Fruit fly (Drosophila melanogaster): Measurements from ENCODE around the gene CG3999.

CG3999 gene

DNA sequence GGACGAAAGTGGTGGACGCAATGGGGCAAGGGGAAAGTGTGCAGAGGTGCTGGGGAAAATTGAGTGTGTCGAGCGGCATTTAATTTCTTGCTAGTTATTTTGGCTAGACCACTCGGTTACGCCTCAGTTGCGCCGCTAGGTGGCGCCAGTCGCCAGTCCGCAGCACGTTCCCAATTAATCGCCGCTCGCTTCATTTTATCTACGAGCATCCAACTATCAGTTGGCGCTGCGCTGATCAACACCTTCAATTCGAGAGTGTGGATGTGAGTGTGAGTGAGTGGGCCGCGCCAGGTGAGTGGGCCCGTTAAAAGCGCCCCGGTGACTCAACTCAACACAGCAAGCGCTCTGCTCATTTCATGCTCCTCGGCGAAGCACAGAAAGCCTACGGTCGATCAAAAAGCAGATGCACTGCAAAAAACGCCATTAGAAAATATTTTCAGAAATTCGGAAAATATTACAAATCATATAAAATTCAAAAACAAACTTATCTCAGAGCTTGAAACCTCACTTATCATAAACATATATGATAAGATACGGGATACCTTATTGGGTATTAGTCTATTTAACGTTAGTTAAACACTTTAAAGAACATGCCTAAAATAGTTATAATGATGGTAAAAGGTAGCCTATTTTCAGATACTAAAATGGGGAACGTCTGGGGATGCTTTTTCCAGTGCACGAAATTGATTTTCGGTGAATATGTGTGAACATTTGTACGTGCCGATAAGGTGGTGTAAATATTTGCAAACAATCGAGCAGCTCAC is 17.0 kb downstream of the CG3999 start:
- TF ChIP-seq Ets21C (GFP tag; optimal IDR thresholded peaks at IDR 0.05), result peak; percentile 91
- TF ChIP-seq fd85E (GFP tag; optimal IDR thresholded peaks at IDR 0.05), result peak; percentile 8
- peak; percentile 95 for TF ChIP-seq Hr39 (GFP tag; optimal IDR thresholded peaks at IDR 0.05)
- peak; percentile 73 for TF ChIP-seq dac (GFP tag; optimal IDR thresholded peaks at IDR 0.05)
- peak; percentile 1 for TF ChIP-seq Hr38 (GFP tag; optimal IDR thresholded peaks at IDR 0.05)
- peak; percentile 95 for TF ChIP-seq topi (GFP tag; optimal IDR thresholded peaks at IDR 0.05)
- TF ChIP-seq spab (GFP tag; optimal IDR thresholded peaks at IDR 0.05), result peak; percentile 7
- TF ChIP-seq CG1621 (tag; optimal IDR thresholded peaks at IDR 0.05), result no peak
- TF ChIP-seq CG6163 (GFP tag; IDR thresholded peaks at IDR 0.05), result no peak
- TF ChIP-seq lz (GFP tag; optimal IDR thresholded peaks at IDR 0.05), result peak; percentile 94
- TF ChIP-seq Eip93F (GFP tag; optimal IDR thresholded peaks at IDR 0.05), result peak; percentile 50
- peak; percentile 87 for TF ChIP-seq pdm3 (GFP tag; optimal IDR thresholded peaks at IDR 0.05)
- TF ChIP-seq Sox102F (GFP tag; optimal IDR thresholded peaks at IDR 0.05), result peak; percentile 89
- TF ChIP-seq Eip78C (GFP tag), result peak; percentile 95
- TF ChIP-seq CG11294 (GFP tag; IDR thresholded peaks at IDR 0.05), result peak; percentile 78
- no peak for TF ChIP-seq fd59A (GFP tag; optimal IDR thresholded peaks at IDR 0.05)
- peak; percentile 54 for TF ChIP-seq CG10669 (GFP tag; optimal IDR thresholded peaks at IDR 0.05)
- peak; percentile 71 for TF ChIP-seq CG16779 (tag; optimal IDR thresholded peaks at IDR 0.05)
- TF ChIP-seq CG3919 (GFP tag; optimal IDR thresholded peaks at IDR 0.05), result peak; percentile 80
- TF ChIP-seq net (GFP tag; optimal IDR thresholded peaks at IDR 0.05), result peak; percentile 85
- peak; percentile 76 for TF ChIP-seq vri (GFP tag; optimal IDR thresholded peaks at IDR 0.05)
- peak; percentile 78 for TF ChIP-seq CG11762 (GFP tag; optimal IDR thresholded peaks at IDR 0.05; ENCODE audit: insufficient read depth)
- peak; percentile 83 for TF ChIP-seq CG11902 (GFP tag; optimal IDR thresholded peaks at IDR 0.05)
- TF ChIP-seq CG8632 (GFP tag; optimal IDR thresholded peaks at IDR 0.05), result peak; percentile 75
- TF ChIP-seq CG8119 (GFP tag; IDR thresholded peaks at IDR 0.05), result peak; percentile 92
- TF ChIP-seq Sox14 (GFP tag; optimal IDR thresholded peaks at IDR 0.05), result peak; percentile 89
- TF ChIP-seq CG10631 (GFP tag; optimal IDR thresholded peaks at IDR 0.05), result peak; percentile 78
- TF ChIP-seq salr (GFP tag; optimal IDR thresholded peaks at IDR 0.05), result peak in 1 of 2 experiments; percentile 82
- peak; percentile 59 for TF ChIP-seq CG7368 (GFP tag; optimal IDR thresholded peaks at IDR 0.05)
- TF ChIP-seq Ets96B (tag; optimal IDR thresholded peaks at IDR 0.05), result peak; percentile 49
- peak; percentile 83 for TF ChIP-seq CG6792 (GFP tag; optimal IDR thresholded peaks at IDR 0.05)
- peak; percentile 78 for TF ChIP-seq CG6854 (GFP tag; optimal IDR thresholded peaks at IDR 0.05)
- TF ChIP-seq CG3032 (tag; optimal IDR thresholded peaks at IDR 0.05), result peak; percentile 56
- peak; percentile 83 for TF ChIP-seq CG6276 (GFP tag; optimal IDR thresholded peaks at IDR 0.05)
- no peak for TF ChIP-seq CG9139 (GFP tag; optimal IDR thresholded peaks at IDR 0.05)
- peak; percentile 79 for TF ChIP-seq Sox15 (GFP tag; optimal IDR thresholded peaks at IDR 0.05)
- TF ChIP-seq OdsH (GFP tag; optimal IDR thresholded peaks at IDR 0.05), result peak; percentile 87
- peak; percentile 87 for TF ChIP-seq CG4318 (GFP tag; optimal IDR thresholded peaks at IDR 0.05)
- TF ChIP-seq cyc (GFP tag; optimal IDR thresholded peaks at IDR 0.05), result peak; percentile 94
- TF ChIP-seq Gug (GFP tag; IDR thresholded peaks at IDR 0.05), result peak; percentile 73
- TF ChIP-seq svp (GFP tag), result peak; percentile 97
- peak; percentile 93 for TF ChIP-seq CG32006 (GFP tag; optimal IDR thresholded peaks at IDR 0.05)
- peak in 1 of 2 experiments; percentile 31 for TF ChIP-seq ss (GFP tag; optimal IDR thresholded peaks at IDR 0.05)
- TF ChIP-seq Lpt (GFP tag; optimal IDR thresholded peaks at IDR 0.05), result peak; percentile 80
- TF ChIP-seq CG15336 (GFP tag; IDR thresholded peaks at IDR 0.05), result peak; percentile 88
- TF ChIP-seq Met (GFP tag; optimal IDR thresholded peaks at IDR 0.05), result peak; percentile 93
- TF ChIP-seq Hr4 (GFP tag; optimal IDR thresholded peaks at IDR 0.05), result peak; percentile 95
- TF ChIP-seq eg (GFP tag; IDR thresholded peaks at IDR 0.05), result peak; percentile 86
- peak; percentile 84 for TF ChIP-seq acj6 (GFP tag; optimal IDR thresholded peaks at IDR 0.05)
- TF ChIP-seq CG8319 (GFP tag; optimal IDR thresholded peaks at IDR 0.05), result peak; percentile 72
- TF ChIP-seq CG6808 (GFP tag; optimal IDR thresholded peaks at IDR 0.05), result peak; percentile 30

Measured in whole organism, prepupa.